Worm (Caenorhabditis elegans) whole organism, early embryonic: ENCODE measurements around the gene R11G11.16.

Source experiments
- B0310.2 ChIP-seq: sonication (generic microtip); optimal IDR thresholded peaks from 2 replicates; lab custom pipeline; 2016; ENCODE audit warnings: mild to moderate bottlenecking, missing genetic modification characterization, missing compliant biosample characterization
- F13C5.2 ChIP-seq: sonication (generic microtip); optimal IDR thresholded peaks from 2 replicates; lab custom pipeline; 2017; ENCODE audit warnings: mild to moderate bottlenecking, missing genetic modification characterization, inconsistent platforms, missing compliant biosample characterization
- aly-1 ChIP-seq: sonication (generic microtip); optimal IDR thresholded peaks from 2 replicates; lab custom pipeline; 2016; ENCODE audit warnings: missing genetic modification characterization, missing compliant biosample characterization
- ama-1 ChIP-seq: fragments of 150-350 bp; optimal IDR thresholded peaks from 2 replicates; lab custom pipeline; 2014
- ceh-13 ChIP-seq: fragments of 200-800 bp; sonication (Bioruptor generic); optimal IDR thresholded peaks from 2 replicates; lab custom pipeline; 2018; ENCODE audit warnings: mild to moderate bottlenecking, missing genetic modification characterization, missing compliant biosample characterization
- ceh-36 ChIP-seq: sonication (generic microtip); optimal IDR thresholded peaks from 2 replicates; lab custom pipeline; 2016; ENCODE audit warnings: missing genetic modification characterization, inconsistent platforms, missing compliant biosample characterization
- ets-7 ChIP-seq: sonication (generic microtip); optimal IDR thresholded peaks from 2 replicates; lab custom pipeline; 2016; ENCODE audit warnings: missing genotype, missing genetic modification characterization, missing compliant biosample characterization
- flt-1 ChIP-seq: fragments of 200-800 bp; sonication (Bioruptor generic); IDR thresholded peaks from 2 replicates; pipeline ENCODE4 v1.3.6; 2022; ENCODE audit warnings: missing genetic modification characterization, missing compliant biosample characterization
- hmbx-1 ChIP-seq: sonication (generic microtip); optimal IDR thresholded peaks from 2 replicates; lab custom pipeline; 2016; ENCODE audit warnings: mild to moderate bottlenecking, missing genetic modification characterization, missing compliant biosample characterization
- hmg-4 ChIP-seq: fragments of 200-800 bp; sonication (Bioruptor generic); optimal IDR thresholded peaks from 2 replicates; lab custom pipeline; 2018; ENCODE audit warnings: mild to moderate bottlenecking, missing genetic modification characterization, missing compliant biosample characterization
- hnd-1 ChIP-seq: sonication (generic microtip); optimal IDR thresholded peaks from 2 replicates; lab custom pipeline; 2016; ENCODE audit warnings: missing genetic modification characterization, missing compliant biosample characterization
- pes-1 ChIP-seq: fragments of 200-800 bp; sonication (Bioruptor generic); IDR thresholded peaks from 2 replicates; pipeline ENCODE4 v1.3.6; 2022; ENCODE audit warnings: missing genetic modification reagents, missing genetic modification characterization, missing compliant biosample characterization
- scrt-1 ChIP-seq: fragments of 200-800 bp; sonication (Bioruptor generic); IDR thresholded peaks from 2 replicates; pipeline ENCODE4 v1.3.6; 2022; ENCODE audit warnings: missing genetic modification characterization, missing compliant biosample characterization
- sea-1 ChIP-seq: fragments of 200-800 bp; sonication (Bioruptor generic); conservative IDR thresholded peaks from 2 replicates; pipeline ENCODE4 v1.3.6; 2022; ENCODE audit warnings: missing genetic modification characterization, missing compliant biosample characterization
- tbx-11 ChIP-seq: fragments of 200-800 bp; sonication (Bioruptor generic); IDR thresholded peaks from 2 replicates; pipeline ENCODE4 v1.3.6; 2022; ENCODE audit warnings: missing genetic modification characterization, missing compliant biosample characterization
- tbx-37 ChIP-seq: fragments of 200-800 bp; sonication (Bioruptor generic); conservative IDR thresholded peaks from 2 replicates; pipeline ENCODE4 v1.3.6; 2022; ENCODE audit warnings: missing genetic modification reagents, missing genetic modification characterization, missing compliant biosample characterization
- tra-4 ChIP-seq: sonication (generic microtip); optimal IDR thresholded peaks from 2 replicates; lab custom pipeline; 2017; ENCODE audit warnings: missing genetic modification characterization, missing compliant biosample characterization

The R11G11.16 gene

DNA sequence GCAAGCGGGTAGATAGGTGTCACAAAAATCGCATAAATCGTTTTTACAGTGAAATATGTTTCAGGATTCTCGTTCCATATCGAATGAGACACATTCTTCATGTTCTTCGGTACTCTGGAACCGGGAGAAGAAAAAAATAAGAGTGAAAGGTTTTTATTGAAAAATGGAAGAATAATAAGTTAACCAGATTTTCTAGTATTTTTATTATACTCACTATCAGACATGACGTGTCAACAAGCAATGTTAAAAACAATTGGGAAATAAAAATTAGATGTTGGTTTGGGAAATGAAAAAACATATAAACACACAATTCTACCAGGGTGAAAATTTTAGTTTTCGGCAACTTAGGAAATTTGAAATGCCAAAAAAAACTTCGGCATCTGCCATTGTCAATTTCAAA, 12.5 kb downstream of the R11G11.16 start, which contains the start of gene srh-37:
TSS of gene srh-37 (minus strand) at position 101 of the 400 bp plus-strand sequence.
- TF ChIP-seq B0310.2 (tag; lab: Kevin White, UChicago) (no peak), hmg-4 (no peak)

DNA sequence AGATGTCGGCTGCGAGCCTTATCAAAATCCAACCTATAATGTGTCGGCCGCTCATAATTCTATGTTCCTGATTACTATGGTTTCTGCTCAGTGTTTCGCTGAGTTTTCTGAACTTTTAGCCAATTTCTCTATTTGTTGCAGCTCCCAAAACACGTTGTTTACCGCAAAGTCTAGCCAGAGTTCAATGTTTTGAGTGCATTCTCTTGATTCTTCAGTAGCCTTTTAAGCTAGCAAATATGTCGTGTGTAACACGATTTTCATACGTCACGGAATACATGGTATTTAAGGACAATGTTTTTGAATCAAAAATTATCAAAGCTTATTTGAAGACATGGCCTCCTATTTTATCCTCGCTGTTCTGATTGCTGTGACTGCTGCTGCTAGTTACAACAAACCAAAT, 19.7 kb downstream of the R11G11.16 start, which contains the start of gene srlf-19:
TSS of gene srlf-19 (plus strand) at position 301 of the 400 bp plus-strand sequence.
- TF ChIP-seq hmg-4 (no peak), hnd-1 (tag; lab: Kevin White, UChicago) (no peak), F13C5.2 (tag; lab: Kevin White, UChicago) (no peak), ets-7 (no peak), ama-1 (lab: Kevin White, UChicago) (no peak), ceh-36 (tag; lab: Kevin White, UChicago) (no peak), sea-1 (GFP tag; lab: Robert Waterston, UW) (no peak), ceh-13 (GFP tag; lab: Kevin White, UChicago) (no peak), B0310.2 (tag; lab: Kevin White, UChicago) (no peak), flt-1 (no peak), hmbx-1 (tag; lab: Kevin White, UChicago) (no peak), scrt-1 (GFP tag; lab: Robert Waterston, UW) (no peak), aly-1 (no peak), tbx-11 (GFP tag; lab: Robert Waterston, UW) (no peak), tra-4 (tag; lab: Kevin White, UChicago) (no peak), pes-1 (GFP tag; lab: Robert Waterston, UW) (no peak), tbx-37 (no peak)

DNA sequence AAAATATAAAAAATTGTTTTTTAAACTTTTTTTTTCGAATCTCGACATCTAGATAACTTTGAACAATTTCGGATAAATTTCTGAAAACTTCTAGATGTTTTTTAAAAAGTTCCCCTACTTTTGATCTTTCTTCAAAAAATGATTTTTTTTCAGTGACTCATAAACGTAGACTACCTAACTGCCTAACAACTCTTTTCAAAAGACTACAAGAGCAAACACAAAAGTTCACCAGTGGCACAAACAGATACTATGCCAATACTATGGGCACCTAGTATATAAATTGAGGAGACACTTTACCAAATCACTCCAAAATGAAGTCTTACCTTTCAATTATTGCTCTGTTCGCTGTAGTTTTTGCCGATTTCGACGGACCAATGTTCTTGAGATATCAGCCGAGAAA, 21.2 kb downstream of the R11G11.16 start, which contains the start of gene srlf-35:
TSS of gene srlf-35 (plus strand) at position 301 of the 400 bp plus-strand sequence.
- TF ChIP-seq scrt-1 (GFP tag; lab: Robert Waterston, UW) (no peak), hmg-4 (no peak), hnd-1 (tag; lab: Kevin White, UChicago) (no peak), tbx-37 (no peak), tbx-11 (GFP tag; lab: Robert Waterston, UW) (no peak), pes-1 (GFP tag; lab: Robert Waterston, UW) (no peak), ceh-36 (tag; lab: Kevin White, UChicago) (no peak), sea-1 (GFP tag; lab: Robert Waterston, UW) (no peak), ceh-13 (GFP tag; lab: Kevin White, UChicago) (no peak), tra-4 (tag; lab: Kevin White, UChicago) (no peak), ets-7 (no peak), B0310.2 (tag; lab: Kevin White, UChicago) (no peak), aly-1 (no peak), flt-1 (no peak)

DNA sequence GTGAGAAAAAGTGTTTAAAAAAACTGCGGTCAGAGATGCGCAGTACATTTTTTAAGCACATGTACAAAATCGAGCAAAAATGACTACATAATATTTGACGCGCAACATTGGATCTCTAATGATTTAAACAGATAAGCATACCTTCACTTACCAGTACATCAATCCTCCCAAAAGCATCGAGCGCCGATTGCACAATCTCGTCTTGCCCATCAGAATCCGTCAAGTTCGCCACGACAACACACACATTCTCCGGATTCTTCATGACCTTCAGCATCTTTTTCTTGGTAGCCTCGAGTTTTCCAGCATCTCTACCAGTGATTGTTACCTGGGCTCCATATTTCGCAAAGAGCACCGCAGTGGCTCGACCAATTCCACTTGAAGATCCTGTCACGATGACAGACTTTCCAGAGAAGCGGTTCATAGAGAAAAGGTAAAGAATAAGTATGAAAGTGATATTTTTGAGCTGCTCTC, 22.1 kb downstream of the R11G11.16 start, which contains the start of gene T01G6.10:
TSS of gene T01G6.10 (minus strand) at position 421 of the 471 bp plus-strand sequence.
- TF ChIP-seq tbx-37 (no peak), ceh-13 (GFP tag; lab: Kevin White, UChicago) (no peak), ets-7 (no peak), aly-1 (no peak)

DNA sequence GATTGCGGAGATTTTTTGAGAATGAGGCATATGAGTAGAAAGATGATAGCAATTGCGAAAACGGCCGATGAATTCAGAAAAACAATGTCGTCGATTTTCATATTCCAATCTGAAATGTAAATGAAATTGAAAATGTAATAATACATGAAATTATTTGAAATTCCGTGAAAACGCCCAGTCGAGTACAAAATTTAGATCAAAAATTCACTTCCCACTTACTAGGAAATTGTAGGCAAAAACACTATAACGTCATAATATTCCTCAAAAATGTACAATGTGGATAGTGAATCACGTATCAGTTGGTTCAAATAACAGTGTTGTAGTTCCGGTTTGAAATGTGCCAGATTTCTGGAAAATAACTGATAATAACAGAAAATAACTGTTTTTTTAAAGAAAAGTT, 23.7 kb downstream of the R11G11.16 start, which contains the start of gene str-256:
TSS of gene str-256 (minus strand) at position 101 of the 400 bp plus-strand sequence.
- no peak for TF ChIP-seq sea-1 (GFP tag; lab: Robert Waterston, UW)
- TF ChIP-seq ceh-13 (GFP tag; lab: Kevin White, UChicago), result no peak
- no peak for TF ChIP-seq flt-1

DNA sequence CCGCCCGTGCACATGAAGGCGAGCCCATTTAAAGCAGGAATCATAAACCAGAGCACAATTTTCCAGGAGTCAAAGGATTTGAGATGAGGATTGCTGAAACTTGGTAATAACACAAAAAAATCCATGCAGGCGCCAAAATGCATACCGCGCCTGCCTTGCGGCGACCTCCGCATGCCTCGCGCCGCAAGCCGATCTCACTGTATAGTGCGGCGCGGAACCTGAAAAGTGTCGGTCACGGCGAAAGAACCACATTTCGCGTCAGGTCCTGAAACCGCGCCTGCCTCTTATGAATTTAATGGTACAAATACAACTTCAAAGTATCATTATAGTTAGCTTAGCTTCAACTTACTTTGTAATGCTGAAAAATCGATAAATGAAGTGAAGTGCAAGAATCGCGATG, 24.4 kb downstream of the R11G11.16 start:
- TF ChIP-seq ceh-13 (GFP tag; lab: Kevin White, UChicago) (no peak), hmbx-1 (tag; lab: Kevin White, UChicago) (no peak), tra-4 (tag; lab: Kevin White, UChicago) (no peak), tbx-11 (GFP tag; lab: Robert Waterston, UW) (no peak), hmg-4 (no peak), pes-1 (GFP tag; lab: Robert Waterston, UW) (no peak), sea-1 (GFP tag; lab: Robert Waterston, UW) (no peak), hnd-1 (tag; lab: Kevin White, UChicago) (no peak), ama-1 (lab: Kevin White, UChicago) (no peak)

DNA sequence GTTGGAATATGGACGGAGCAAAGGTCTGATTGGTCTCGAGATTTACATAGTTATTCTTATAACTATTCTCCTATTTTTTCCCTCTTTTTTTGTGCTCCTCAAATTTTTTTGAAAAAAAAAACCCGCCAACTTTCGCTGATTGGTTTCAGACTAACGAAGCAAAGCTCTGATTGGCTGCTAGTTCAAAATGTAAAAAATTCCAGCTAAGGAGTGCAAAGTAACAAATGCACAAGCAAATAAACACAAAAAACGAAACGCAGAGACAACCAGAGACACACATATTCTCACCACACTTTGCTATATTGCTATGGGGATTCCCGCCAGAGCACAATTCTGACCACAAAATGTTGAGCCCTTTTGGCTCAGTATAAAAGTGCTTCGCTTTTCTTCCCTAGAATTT, 27.5 kb downstream of the R11G11.16 start, which contains the start of gene T01G6.1:
TSS of gene T01G6.1 (plus strand) at position 301 of the 400 bp plus-strand sequence.
- TF ChIP-seq tbx-37, result no peak
- TF ChIP-seq tbx-11 (GFP tag; lab: Robert Waterston, UW), result no peak
- TF ChIP-seq hmg-4, result no peak
- no peak for TF ChIP-seq sea-1 (GFP tag; lab: Robert Waterston, UW)
- TF ChIP-seq ceh-13 (GFP tag; lab: Kevin White, UChicago), result no peak
- TF ChIP-seq aly-1, result no peak
- TF ChIP-seq ceh-36 (tag; lab: Kevin White, UChicago), result no peak
- no peak for TF ChIP-seq pes-1 (GFP tag; lab: Robert Waterston, UW)
- TF ChIP-seq ama-1 (lab: Kevin White, UChicago), result no peak
- TF ChIP-seq ets-7, result no peak
- TF ChIP-seq hnd-1 (tag; lab: Kevin White, UChicago), result no peak

DNA sequence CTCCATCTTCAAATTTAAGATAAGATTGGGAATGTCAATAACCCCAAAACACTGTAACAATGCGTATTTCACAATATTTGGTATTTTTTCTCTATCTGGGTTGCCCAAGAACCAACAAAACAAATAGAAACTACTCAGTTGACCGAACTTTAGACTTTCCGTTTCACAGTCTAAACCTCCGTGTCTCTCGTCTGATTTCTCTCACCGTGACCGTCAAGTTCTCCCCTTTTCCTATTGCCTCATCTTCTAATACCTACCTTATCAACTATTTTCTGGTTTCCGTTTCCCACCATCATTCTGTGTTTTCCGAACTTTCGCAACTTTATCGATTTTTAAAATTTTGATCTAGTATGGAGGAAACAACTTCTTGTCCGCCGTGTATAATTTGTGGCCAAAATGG, 30.7 kb downstream of the R11G11.16 start, which contains the start of gene nhr-131:
TSS of gene nhr-131 (plus strand) at position 87 of the 400 bp plus-strand sequence.
- TF ChIP-seq tbx-11 (GFP tag; lab: Robert Waterston, UW), result no peak
- no peak for TF ChIP-seq ceh-36 (tag; lab: Kevin White, UChicago)
- TF ChIP-seq scrt-1 (GFP tag; lab: Robert Waterston, UW), result no peak
- TF ChIP-seq hnd-1 (tag; lab: Kevin White, UChicago), result no peak
- no peak for TF ChIP-seq ceh-13 (GFP tag; lab: Kevin White, UChicago)
- TF ChIP-seq F13C5.2 (tag; lab: Kevin White, UChicago), result no peak
- no peak for TF ChIP-seq pes-1 (GFP tag; lab: Robert Waterston, UW)
- TF ChIP-seq hmg-4, result no peak
- no peak for TF ChIP-seq ets-7
- no peak for TF ChIP-seq aly-1
- TF ChIP-seq tra-4 (tag; lab: Kevin White, UChicago), result no peak
- no peak for TF ChIP-seq sea-1 (GFP tag; lab: Robert Waterston, UW)
- no peak for TF ChIP-seq B0310.2 (tag; lab: Kevin White, UChicago)
- no peak for TF ChIP-seq flt-1
- TF ChIP-seq ama-1 (lab: Kevin White, UChicago), result no peak
- TF ChIP-seq hmbx-1 (tag; lab: Kevin White, UChicago), result no peak
- no peak for TF ChIP-seq tbx-37
